Worm (Caenorhabditis elegans): Measurements from ENCODE around the gene F47C12.13.

The F47C12.13 gene

DNA sequence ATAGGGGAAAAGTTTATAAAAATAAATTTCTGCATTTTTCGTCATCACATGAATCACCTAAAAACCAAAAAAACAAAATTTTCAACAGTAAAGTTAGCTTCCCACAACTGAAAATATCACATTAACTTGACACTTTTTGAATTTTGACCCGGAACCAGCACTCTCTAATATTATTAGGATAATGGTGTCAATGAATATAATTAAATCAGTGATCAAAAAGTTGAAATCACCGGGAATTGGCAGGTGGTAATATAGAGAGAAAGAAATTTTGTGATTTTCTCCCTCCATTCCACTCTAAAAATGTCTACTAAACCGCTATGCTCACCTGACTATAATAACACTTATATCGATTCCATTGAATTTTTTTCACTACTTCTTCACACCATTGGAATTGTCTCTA is 14.7 kb downstream of the F47C12.13 start, which contains the start of gene srh-222:
srh-222 (plus strand) TSS at position 301 of the 400 bp plus-strand sequence.
- TF ChIP-seq K11D2.4 (GFP tag; IDR thresholded peaks at IDR 0.05) (no peak), nhr-120 (GFP tag; IDR thresholded peaks at IDR 0.05) (no peak), attf-6 (GFP tag; IDR thresholded peaks at IDR 0.05) (no peak), ceh-40 (GFP tag; IDR thresholded peaks at IDR 0.05) (no peak), snpc-4 (GFP tag; optimal IDR thresholded peaks at IDR 0.05) (no peak), snpc-4 (tag; optimal IDR thresholded peaks at IDR 0.05) (no peak), F49E8.2 (tag; optimal IDR thresholded peaks at IDR 0.05; ENCODE audit: insufficient read depth) (no peak), D2030.7 (GFP tag; IDR thresholded peaks at IDR 0.05) (no peak), rcor-1 (GFP tag; IDR thresholded peaks at IDR 0.05) (no peak), ccch-3 (GFP tag; optimal IDR thresholded peaks at IDR 0.05) (no peak), lin-26 (GFP tag; IDR thresholded peaks at IDR 0.05) (no peak), lag-1 (GFP tag; IDR thresholded peaks at IDR 0.05) (no peak), die-1 (tag; optimal IDR thresholded peaks at IDR 0.05) (no peak), Y67H2A.10 (GFP tag; conservative IDR thresholded peaks at IDR 0.05) (no peak), B0019.2 (GFP tag; conservative IDR thresholded peaks at IDR 0.05) (no peak), madf-8 (GFP tag; conservative IDR thresholded peaks at IDR 0.05) (no peak), gei-17 (GFP tag; optimal IDR thresholded peaks at IDR 0.05) (no peak), him-1 (tag; optimal IDR thresholded peaks at IDR 0.05) (no peak), rpc-1 (optimal IDR thresholded peaks at IDR 0.05) (no peak), rpc-1 (tag; optimal IDR thresholded peaks at IDR 0.05) (no peak), F39B2.1 (GFP tag; IDR thresholded peaks at IDR 0.05) (no peak)

ce11 chrIV:3977965-3978523 is 16.2 kb downstream of the F47C12.13 start, which contains the start of gene srh-220:
Gene srh-220, minus strand, starts transcription at chrIV:3978015.
- TF ChIP-seq F37B4.10 (GFP tag; IDR thresholded peaks at IDR 0.05) (0 out of 2 replicates have a peak, but pooled peaks have one; percentile 67), Y56A3A.18 (GFP tag; IDR thresholded peaks at IDR 0.05) (no peak), ets-4 (GFP tag; optimal IDR thresholded peaks at IDR 0.05) (no peak), tbx-9 (tag; optimal IDR thresholded peaks at IDR 0.05; ENCODE audit: borderline replicate concordance) (no peak)

ce11 chrIV:3973049-3973448 is 21.2 kb downstream of the F47C12.13 start, which contains the start of gene clec-79:
Gene clec-79, plus strand, starts transcription at chrIV:3973349.
- TF ChIP-seq ceh-40 (GFP tag; IDR thresholded peaks at IDR 0.05): no peak
- no peak for TF ChIP-seq attf-3 (GFP tag; conservative IDR thresholded peaks at IDR 0.05)
- no peak for TF ChIP-seq mes-4 (tag; optimal IDR thresholded peaks at IDR 0.05)
- TF ChIP-seq ama-1 (optimal IDR thresholded peaks at IDR 0.05): no peak
- no peak for TF ChIP-seq ama-1 (GFP tag; optimal IDR thresholded peaks at IDR 0.05)
- TF ChIP-seq chd-7 (tag; optimal IDR thresholded peaks at IDR 0.05): no peak
- TF ChIP-seq ccch-3 (GFP tag; optimal IDR thresholded peaks at IDR 0.05): no peak
- TF ChIP-seq egl-44 (GFP tag; IDR thresholded peaks at IDR 0.05): no peak
- no peak for TF ChIP-seq zim-3 (tag; optimal IDR thresholded peaks at IDR 0.05)
- no peak for TF ChIP-seq F57A8.1 (GFP tag; optimal IDR thresholded peaks at IDR 0.05)
- no peak for TF ChIP-seq akir-1 (GFP tag; optimal IDR thresholded peaks at IDR 0.05)

DNA sequence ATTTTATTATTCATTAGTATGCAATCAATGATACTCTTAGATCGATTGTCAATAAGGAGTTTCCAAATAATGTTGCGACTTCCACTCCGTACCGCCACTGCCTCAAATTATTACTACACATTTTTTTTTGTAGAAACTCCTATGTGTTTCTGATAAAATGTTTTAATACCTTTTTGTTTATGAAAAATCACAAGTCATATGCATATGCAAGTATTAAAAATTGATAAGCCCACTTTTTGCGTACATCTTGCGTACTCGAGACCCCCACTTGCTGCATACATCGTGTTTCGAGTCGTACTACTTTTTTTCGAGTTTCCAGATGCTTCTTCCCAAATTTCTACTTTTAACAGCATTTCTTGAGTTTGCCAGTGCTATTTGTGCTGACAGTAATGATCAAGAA is 29.2 kb downstream of the F47C12.13 start, which contains the start of gene clec-76:
clec-76 (plus strand) TSS at position 234 of the 400 bp plus-strand sequence.
- no peak for TF ChIP-seq mxl-1 (tag; optimal IDR thresholded peaks at IDR 0.05)
- no peak for TF ChIP-seq attf-3 (GFP tag; conservative IDR thresholded peaks at IDR 0.05)
- TF ChIP-seq ztf-6 (GFP tag; IDR thresholded peaks at IDR 0.05): no peak
- no peak for TF ChIP-seq snpc-1.1 (tag; optimal IDR thresholded peaks at IDR 0.05; ENCODE audit: insufficient read depth)
- TF ChIP-seq snpc-1.3 (tag; optimal IDR thresholded peaks at IDR 0.05; ENCODE audit: insufficient read depth): no peak
- no peak for TF ChIP-seq rpc-1 (optimal IDR thresholded peaks at IDR 0.05)
- TF ChIP-seq rpc-1 (tag; optimal IDR thresholded peaks at IDR 0.05): no peak
- TF ChIP-seq F37B4.10 (GFP tag; IDR thresholded peaks at IDR 0.05): no peak
- TF ChIP-seq ekl-4 (GFP tag; IDR thresholded peaks at IDR 0.05): no peak
- no peak for TF ChIP-seq B0336.3 (GFP tag; IDR thresholded peaks at IDR 0.05)
- no peak for TF ChIP-seq aptf-3 (GFP tag; IDR thresholded peaks at IDR 0.05)
- no peak for TF ChIP-seq ztf-26 (tag; optimal IDR thresholded peaks at IDR 0.05)
- no peak for TF ChIP-seq F10E7.11 (tag; optimal IDR thresholded peaks at IDR 0.05)
- no peak for TF ChIP-seq lin-26 (GFP tag; IDR thresholded peaks at IDR 0.05)
- TF ChIP-seq B0261.1 (tag; optimal IDR thresholded peaks at IDR 0.05): no peak
- no peak for TF ChIP-seq Y53G8AR.9 (GFP tag; conservative IDR thresholded peaks at IDR 0.05)
